Worm (Caenorhabditis elegans) whole organism, late embryonic: ENCODE results near the gene R09F10.1.

Experiments
- C38D4.7 ChIP-seq: fragments of 200-800 bp; sonication (Bioruptor generic); optimal IDR thresholded peaks from 2 replicates; lab custom pipeline; 2018; ENCODE audit warnings: mild to moderate bottlenecking, missing genetic modification characterization, moderate library complexity, missing compliant biosample characterization
- K09A11.1 ChIP-seq: sonication (generic microtip); optimal IDR thresholded peaks from 2 replicates; lab custom pipeline; 2017; ENCODE audit warnings: antibody characterized with exemption, mild to moderate bottlenecking, missing genetic modification characterization, missing compliant biosample characterization; ENCODE audit not compliant: insufficient read depth
- T23F11.4 ChIP-seq: fragments of 200-800 bp; sonication (Bioruptor generic); optimal IDR thresholded peaks from 2 replicates; lab custom pipeline; 2018; ENCODE audit warnings: mild to moderate bottlenecking, missing genetic modification characterization, missing compliant biosample characterization
- Y22D7AL.16 ChIP-seq: sonication (generic microtip); optimal IDR thresholded peaks from 2 replicates; lab custom pipeline; 2016; ENCODE audit warnings: missing genetic modification characterization, missing compliant biosample characterization
- ceh-14 ChIP-seq: sonication (generic microtip); optimal IDR thresholded peaks from 2 replicates; lab custom pipeline; 2016; ENCODE audit warnings: missing genotype, missing genetic modification characterization, missing compliant biosample characterization
- ceh-18 ChIP-seq: sonication (generic microtip); optimal IDR thresholded peaks from 2 replicates; lab custom pipeline; 2016; ENCODE audit warnings: missing genetic modification characterization, missing compliant biosample characterization
- ceh-19 ChIP-seq: fragments of 200-800 bp; sonication (Bioruptor generic); optimal IDR thresholded peaks from 2 replicates; lab custom pipeline; 2018; ENCODE audit warnings: mild to moderate bottlenecking, missing genetic modification characterization, missing compliant biosample characterization
- ceh-2 ChIP-seq: sonication (generic microtip); optimal IDR thresholded peaks from 2 replicates; lab custom pipeline; 2016; ENCODE audit warnings: missing genotype, missing genetic modification characterization, missing compliant biosample characterization
- ceh-22 ChIP-seq: sonication (generic microtip); optimal IDR thresholded peaks from 2 replicates; lab custom pipeline; 2017; ENCODE audit warnings: missing biosample characterization, missing genetic modification characterization
- ceh-30 ChIP-seq: fragments of 150-350 bp; optimal IDR thresholded peaks from 2 replicates; lab custom pipeline; 2014; ENCODE audit warnings: missing biosample characterization, missing genetic modification characterization
- ceh-31 ChIP-seq: sonication (generic microtip); optimal IDR thresholded peaks from 2 replicates; lab custom pipeline; 2016; ENCODE audit warnings: missing genetic modification characterization, missing compliant biosample characterization
- ceh-48 ChIP-seq: sonication (generic microtip); optimal IDR thresholded peaks from 2 replicates; lab custom pipeline; 2016; ENCODE audit warnings: missing genetic modification characterization, inconsistent platforms, missing compliant biosample characterization
- dve-1 ChIP-seq: sonication (generic microtip); optimal IDR thresholded peaks from 2 replicates; lab custom pipeline; 2017; ENCODE audit warnings: antibody characterized with exemption, mild to moderate bottlenecking, missing genetic modification characterization, missing compliant biosample characterization
- elt-2 ChIP-seq: sonication (generic microtip); optimal IDR thresholded peaks from 2 replicates; lab custom pipeline; 2016; ENCODE audit warnings: missing genetic modification reagents, missing genetic modification characterization, missing compliant biosample characterization
- ets-4 ChIP-seq: sonication (generic microtip); optimal IDR thresholded peaks from 2 replicates; lab custom pipeline; 2016; ENCODE audit warnings: missing genetic modification characterization, missing compliant biosample characterization
- fkh-10 ChIP-seq: fragments of 150-350 bp; optimal IDR thresholded peaks from 2 replicates; lab custom pipeline; 2014; ENCODE audit warnings: missing biosample characterization, missing genetic modification reagents, missing genetic modification characterization
- fkh-6 ChIP-seq: sonication (generic microtip); optimal IDR thresholded peaks from 2 replicates; lab custom pipeline; 2016; ENCODE audit warnings: missing genetic modification characterization, missing compliant biosample characterization
- hlh-13 ChIP-seq: fragments of 200-800 bp; sonication (Bioruptor generic); optimal IDR thresholded peaks from 2 replicates; lab custom pipeline; 2018; ENCODE audit warnings: mild to moderate bottlenecking, missing genetic modification characterization, missing compliant biosample characterization
- hlh-15 ChIP-seq: sonication (generic microtip); optimal IDR thresholded peaks from 2 replicates; lab custom pipeline; 2016; ENCODE audit warnings: missing genetic modification characterization, missing compliant biosample characterization
- hlh-30 ChIP-seq: sonication (generic microtip); optimal IDR thresholded peaks from 2 replicates; lab custom pipeline; 2017; ENCODE audit warnings: antibody characterized with exemption, missing genetic modification characterization, missing compliant biosample characterization; ENCODE audit not compliant: insufficient read depth
- hlh-6 ChIP-seq: sonication (generic microtip); optimal IDR thresholded peaks from 2 replicates; lab custom pipeline; 2016; ENCODE audit warnings: missing genotype, missing genetic modification characterization, missing compliant biosample characterization
- nhr-11 ChIP-seq: fragments of 150-350 bp; optimal IDR thresholded peaks from 2 replicates; lab custom pipeline; 2014; ENCODE audit warnings: missing biosample characterization, missing genetic modification characterization
- nhr-232 ChIP-seq: sonication (generic microtip); optimal IDR thresholded peaks from 2 replicates; lab custom pipeline; 2016; ENCODE audit warnings: missing genetic modification characterization, missing compliant biosample characterization
- npax-4 ChIP-seq: sonication (generic microtip); optimal IDR thresholded peaks from 2 replicates; lab custom pipeline; 2016; ENCODE audit warnings: missing genetic modification characterization, missing compliant biosample characterization
- pat-9 ChIP-seq: fragments of 200-800 bp; sonication (Bioruptor generic); optimal IDR thresholded peaks from 2 replicates; lab custom pipeline; 2018; ENCODE audit warnings: mild to moderate bottlenecking, missing genetic modification characterization, moderate library complexity, missing compliant biosample characterization
- pha-2 ChIP-seq: sonication (generic microtip); optimal IDR thresholded peaks from 2 replicates; lab custom pipeline; 2017; ENCODE audit warnings: mild to moderate bottlenecking, missing genetic modification characterization, missing compliant biosample characterization
- pqm-1 ChIP-seq: sonication (generic microtip); optimal IDR thresholded peaks from 2 replicates; lab custom pipeline; 2016; ENCODE audit warnings: missing genetic modification characterization, missing compliant biosample characterization
- ref-2 ChIP-seq: sonication (generic microtip); optimal IDR thresholded peaks from 2 replicates; lab custom pipeline; 2016; ENCODE audit warnings: missing genetic modification characterization, missing compliant biosample characterization
- rnt-1 ChIP-seq: sonication (generic microtip); optimal IDR thresholded peaks from 2 replicates; lab custom pipeline; 2016; ENCODE audit warnings: missing genetic modification characterization, missing compliant biosample characterization
- sox-2 ChIP-seq: fragments of 200-800 bp; sonication (Bioruptor generic); IDR thresholded peaks from 2 replicates; pipeline ENCODE4 v1.3.6; 2022; ENCODE audit warnings: missing genetic modification reagents, missing genetic modification characterization, missing compliant biosample characterization
- tbx-2 ChIP-seq: sonication (generic microtip); optimal IDR thresholded peaks from 2 replicates; lab custom pipeline; 2016; ENCODE audit warnings: missing genetic modification characterization, missing compliant biosample characterization
- ttx-3 ChIP-seq: sonication (generic microtip); optimal IDR thresholded peaks from 2 replicates; lab custom pipeline; 2016; ENCODE audit warnings: missing genetic modification reagents, missing genetic modification characterization, missing compliant biosample characterization
- unc-3 ChIP-seq, 2 experiments: fragments of 200-800 bp in 1 of 2; sonication (Bioruptor generic) in 1 of 2; sonication (generic microtip) in 1 of 2; conservative IDR thresholded peaks in 1 of 2; optimal IDR thresholded peaks in 1 of 2; 2 replicates each; pipeline versions ENCODE4 v1.3.6 to Lab custom; 2016 to 2022; ENCODE audit warnings: missing compliant biosample characterization in 2 of 2, missing genetic modification characterization in 2 of 2, missing genetic modification reagents in 1 of 2
- unc-42 ChIP-seq: sonication (generic microtip); optimal IDR thresholded peaks from 2 replicates; lab custom pipeline; 2016; ENCODE audit warnings: missing genotype, missing genetic modification characterization, missing compliant biosample characterization
- unc-55 ChIP-seq: sonication (generic microtip); optimal IDR thresholded peaks from 2 replicates; lab custom pipeline; 2017; ENCODE audit warnings: missing biosample characterization, missing genetic modification reagents, missing genetic modification characterization
- unc-86 ChIP-seq: sonication (generic microtip); optimal IDR thresholded peaks from 2 replicates; lab custom pipeline; 2016; ENCODE audit warnings: missing genetic modification characterization, missing compliant biosample characterization
- ztf-16 ChIP-seq: sonication (generic microtip); optimal IDR thresholded peaks from 2 replicates; lab custom pipeline; 2017; ENCODE audit warnings: missing genetic modification characterization, missing compliant biosample characterization

Gene R09F10.1

DNA sequence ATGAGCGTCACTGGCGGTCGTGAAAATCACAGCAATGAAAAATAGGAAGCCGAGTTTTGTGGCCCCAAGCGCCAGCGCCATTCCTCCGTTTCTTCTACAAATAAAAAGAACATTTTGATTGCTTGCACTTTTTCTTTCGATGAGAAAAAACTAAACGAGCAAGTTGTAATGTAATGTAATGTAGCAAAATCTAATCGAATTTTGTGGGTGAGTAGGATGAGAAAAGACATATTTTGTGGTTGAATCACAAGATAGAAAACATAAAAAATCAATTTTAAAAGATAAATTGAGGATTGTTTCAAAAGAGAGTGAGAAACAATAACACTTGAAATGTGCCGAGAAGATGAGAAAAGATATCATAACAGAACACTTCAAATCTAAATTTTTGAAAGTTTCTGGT, 15.8 kb upstream of the R09F10.1 start, which contains the start of gene R09F10.5:
Gene R09F10.5, minus strand, starts transcription at position 101 of the 400 bp plus-strand sequence.
- TF ChIP-seq ceh-48, result no peak
- no peak for TF ChIP-seq npax-4 (tag; lab: Kevin White, UChicago)
- no peak for TF ChIP-seq fkh-10
- TF ChIP-seq sox-2 (GFP tag; lab: Robert Waterston, UW), result no peak
- no peak for TF ChIP-seq ceh-2 (tag; lab: Kevin White, UChicago)
- no peak for TF ChIP-seq hlh-6
- no peak for TF ChIP-seq tbx-2 (tag; lab: Kevin White, UChicago)

DNA sequence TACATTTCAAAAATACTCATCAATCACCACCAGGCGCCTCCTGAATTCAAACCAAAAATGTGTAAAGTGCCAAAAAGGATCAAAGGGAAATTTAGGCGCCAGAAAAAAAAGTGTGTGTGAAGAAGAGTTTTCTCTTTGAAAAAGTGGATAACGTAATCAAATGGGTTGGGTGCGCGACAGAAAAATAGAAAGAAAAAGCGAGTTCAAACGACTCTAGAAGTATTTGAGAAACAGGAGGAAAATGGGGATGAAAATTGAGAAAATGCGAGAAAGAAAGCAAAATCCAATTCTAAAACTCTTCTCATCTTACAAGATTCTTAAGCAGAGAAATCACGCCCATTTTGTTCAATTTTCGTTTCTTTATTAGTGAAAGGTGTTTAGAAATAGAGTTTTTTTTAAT, 14.9 kb upstream of the R09F10.1 start:
- TF ChIP-seq hlh-15 (tag; lab: Kevin White, UChicago) (no peak), ceh-19 (GFP tag; lab: Kevin White, UChicago) (no peak), hlh-13 (GFP tag; lab: Kevin White, UChicago) (no peak), ceh-14 (tag; lab: Kevin White, UChicago) (no peak), unc-42 (tag; lab: Kevin White, UChicago) (peak; percentile 78)

- TF ChIP-seq pqm-1, result no peak
- TF ChIP-seq ref-2, result no peak
- no peak for TF ChIP-seq ceh-30 (tag; lab: Kevin White, UChicago)
- TF ChIP-seq unc-86 (tag; lab: Kevin White, UChicago), result no peak
- no peak for TF ChIP-seq pha-2
- no peak for TF ChIP-seq hlh-15 (tag; lab: Kevin White, UChicago)
- no peak for TF ChIP-seq dve-1 (tag; lab: Kevin White, UChicago)
- no peak for TF ChIP-seq rnt-1 (tag; lab: Kevin White, UChicago)
- no peak for TF ChIP-seq hlh-30 (tag; lab: Kevin White, UChicago)
- TF ChIP-seq nhr-232 (tag; lab: Kevin White, UChicago), result no peak
- no peak for TF ChIP-seq ttx-3
- TF ChIP-seq unc-3 (GFP tag; conservative IDR thresholded peaks at IDR 0.05; lab: Robert Waterston, UW), result no peak
- TF ChIP-seq unc-3 (tag; optimal IDR thresholded peaks at IDR 0.05; lab: Kevin White, UChicago), result no peak
- TF ChIP-seq pat-9, result no peak
- no peak for TF ChIP-seq nhr-11 (tag; lab: Kevin White, UChicago)
- no peak for TF ChIP-seq Y22D7AL.16 (tag; lab: Kevin White, UChicago)
These were observed 12.6 kb upstream of the R09F10.1 start for ce11 chrX:8310747-8311146.

ce11 chrX:8311590-8311989, 11.8 kb upstream of the R09F10.1 start:
- TF ChIP-seq unc-42 (tag; lab: Kevin White, UChicago), result peak; percentile 95
- peak; percentile 58 for TF ChIP-seq ceh-31
- no peak for TF ChIP-seq hlh-13 (GFP tag; lab: Kevin White, UChicago)
- TF ChIP-seq ref-2, result peak; percentile 15

DNA sequence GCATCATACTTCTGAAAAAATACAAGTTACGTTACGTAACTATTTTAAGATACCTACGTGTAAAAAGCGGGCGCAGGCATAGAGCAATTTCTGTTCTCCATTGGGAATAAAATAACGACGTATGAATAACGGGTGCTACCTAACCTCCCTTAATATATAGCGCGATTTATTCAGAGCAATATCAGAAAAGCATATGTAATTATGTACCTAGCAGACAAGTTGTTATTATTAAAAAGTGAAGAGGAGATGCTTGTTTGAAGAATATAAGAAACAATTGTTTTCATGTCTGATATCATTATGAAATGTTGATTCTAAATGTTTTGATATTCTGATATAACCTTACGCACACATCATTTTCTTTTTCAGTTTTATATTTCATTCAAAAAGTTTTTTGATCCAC, 4.4 kb upstream of the R09F10.1 start, which contains the start of gene srh-11:
Gene srh-11, minus strand, starts transcription at position 101 of the 400 bp plus-strand sequence.
- TF ChIP-seq fkh-6 (tag; lab: Kevin White, UChicago) (no peak), elt-2 (tag; lab: Kevin White, UChicago) (no peak), pha-2 (no peak), K09A11.1 (tag; lab: Kevin White, UChicago) (no peak), C38D4.7 (GFP tag; lab: Kevin White, UChicago) (no peak), rnt-1 (tag; lab: Kevin White, UChicago) (no peak), T23F11.4 (GFP tag; lab: Kevin White, UChicago) (no peak), ceh-18 (tag; lab: Kevin White, UChicago) (no peak), ets-4 (tag; lab: Kevin White, UChicago) (no peak), ceh-30 (tag; lab: Kevin White, UChicago) (no peak), ztf-16 (tag; lab: Kevin White, UChicago) (no peak), dve-1 (tag; lab: Kevin White, UChicago) (no peak), ceh-22 (tag; lab: Kevin White, UChicago) (no peak), unc-55 (GFP tag; lab: Kevin White, UChicago) (no peak), Y22D7AL.16 (tag; lab: Kevin White, UChicago) (no peak)
